Worm (Caenorhabditis elegans) whole organism, L1 larva: ENCODE data around the gene fbxb-81.
A peak's percentile ranks its signal among the peaks of the same experiment; 100 is the strongest.

Experiments used
- C04F5.9 ChIP-seq: sonication (generic microtip); optimal IDR thresholded peaks from 2 replicates; lab custom pipeline; 2016; ENCODE audit warnings: missing genetic modification characterization, missing compliant biosample characterization
- C34B4.2 ChIP-seq: sonication (generic microtip); optimal IDR thresholded peaks from 2 replicates; lab custom pipeline; 2017; ENCODE audit warnings: mild to moderate bottlenecking, missing genetic modification characterization, missing compliant biosample characterization
- F16B12.6 ChIP-seq: fragments of 150-350 bp; optimal IDR thresholded peaks from 2 replicates; lab custom pipeline; 2014; ENCODE audit warnings: missing biosample characterization, missing genetic modification characterization
- alr-1 ChIP-seq: fragments of 200-800 bp; sonication (Bioruptor generic); optimal IDR thresholded peaks from 2 replicates; lab custom pipeline; 2018; ENCODE audit warnings: borderline replicate concordance, mild to moderate bottlenecking, missing genetic modification characterization, missing compliant biosample characterization
- ceh-63 ChIP-seq: fragments of 200-800 bp; sonication (Bioruptor generic); optimal IDR thresholded peaks from 2 replicates; lab custom pipeline; 2018; ENCODE audit warnings: mild to moderate bottlenecking, missing genetic modification characterization, missing compliant biosample characterization
- ceh-8 ChIP-seq: fragments of 200-800 bp; sonication (Bioruptor generic); optimal IDR thresholded peaks from 2 replicates; lab custom pipeline; 2018; ENCODE audit warnings: mild to moderate bottlenecking, missing genetic modification characterization, moderate library complexity, missing compliant biosample characterization
- ceh-82 ChIP-seq, 3 experiments: fragments of 150-350 bp in 1 of 3; sonication (generic microtip) in 2 of 3; optimal IDR thresholded peaks; 2 replicates each; lab custom pipeline; 2014 to 2017; ENCODE audit warnings: missing biosample characterization in 3 of 3, missing genetic modification characterization in 3 of 3
- ces-1 ChIP-seq: fragments of 150-350 bp; optimal IDR thresholded peaks from 2 replicates; lab custom pipeline; 2014; ENCODE audit warnings: missing biosample characterization, missing genetic modification reagents, missing genetic modification characterization
- dpl-1 ChIP-seq, 3 experiments: fragments of 150-350 bp in 2 of 3; sonication (generic microtip) in 1 of 3; optimal IDR thresholded peaks; 2 replicates each; lab custom pipeline; 2014 to 2017; ENCODE audit warnings: missing biosample characterization in 3 of 3, missing genetic modification characterization in 3 of 3, missing genetic modification reagents in 3 of 3
- dsc-1 ChIP-seq: sonication (generic microtip); optimal IDR thresholded peaks from 2 replicates; lab custom pipeline; 2016; ENCODE audit warnings: mild to moderate bottlenecking, missing genetic modification characterization, missing compliant biosample characterization
- efl-1 ChIP-seq, 4 experiments: fragments of 150-350 bp; optimal IDR thresholded peaks in 3 of 4; peaks in 1 of 4; 1 replicate in 1 of 4; 2 replicates in 3 of 4; lab custom pipeline; 2014; ENCODE audit warnings: missing biosample characterization in 2 of 4, missing genetic modification characterization in 2 of 4, missing genetic modification reagents in 2 of 4
- efl-3 ChIP-seq: fragments of 200-800 bp; sonication (Bioruptor generic); optimal IDR thresholded peaks from 2 replicates; lab custom pipeline; 2018; ENCODE audit warnings: mild to moderate bottlenecking, missing genetic modification characterization, missing compliant biosample characterization
- egl-27 ChIP-seq, 2 experiments: fragments of 150-350 bp in 1 of 2; sonication (generic microtip); optimal IDR thresholded peaks; 3 replicates each; lab custom pipeline; 2017 to 2018; ENCODE audit warnings: missing biosample characterization in 2 of 2, missing genetic modification characterization in 2 of 2, missing genetic modification reagents in 2 of 2
- elt-2 ChIP-seq: sonication (generic microtip); optimal IDR thresholded peaks from 2 replicates; lab custom pipeline; 2016; ENCODE audit warnings: missing genetic modification characterization, mild to moderate bottlenecking, inconsistent platforms, missing compliant biosample characterization, missing genetic modification reagents
- elt-3 ChIP-seq, 6 experiments: fragments of 150-350 bp in 1 of 6; sonication (generic microtip); optimal IDR thresholded peaks; 2 replicates each; lab custom pipeline; 2017 to 2018; ENCODE audit warnings: missing biosample characterization in 6 of 6, missing genetic modification characterization in 6 of 6, inconsistent platforms in 1 of 6
- ets-5 ChIP-seq: fragments of 200-800 bp; sonication (Bioruptor generic); IDR thresholded peaks from 2 replicates; pipeline ENCODE4 v1.3.6; 2022; ENCODE audit warnings: missing genetic modification characterization, missing compliant biosample characterization
- fkh-4 ChIP-seq: sonication (generic microtip); optimal IDR thresholded peaks from 2 replicates; lab custom pipeline; 2016; ENCODE audit warnings: missing compliant biosample characterization, missing genetic modification characterization, borderline replicate concordance
- fkh-8 ChIP-seq: sonication (generic microtip); optimal IDR thresholded peaks from 2 replicates; lab custom pipeline; 2016; ENCODE audit warnings: mild to moderate bottlenecking, missing genetic modification characterization, missing compliant biosample characterization
- grh-1 ChIP-seq: fragments of 200-800 bp; sonication (Bioruptor generic); IDR thresholded peaks from 2 replicates; pipeline ENCODE4 v1.3.6; 2022; ENCODE audit warnings: missing genetic modification reagents, missing genetic modification characterization, missing compliant biosample characterization
- hlh-4 ChIP-seq: sonication (generic microtip); optimal IDR thresholded peaks from 2 replicates; lab custom pipeline; 2016; ENCODE audit warnings: mild to moderate bottlenecking, missing genetic modification characterization, missing compliant biosample characterization
- irx-1 ChIP-seq: sonication (generic microtip); optimal IDR thresholded peaks from 2 replicates; lab custom pipeline; 2016; ENCODE audit warnings: missing genetic modification characterization, missing compliant biosample characterization
- isw-1 ChIP-seq: fragments of 200-800 bp; sonication (Bioruptor generic); IDR thresholded peaks from 2 replicates; pipeline ENCODE4 v1.3.6; 2022; ENCODE audit warnings: missing genetic modification characterization, missing compliant biosample characterization
- lin-13 ChIP-seq: fragments of 150-350 bp; optimal IDR thresholded peaks from 2 replicates; lab custom pipeline; 2014; ENCODE audit warnings: missing biosample characterization, missing genetic modification reagents, missing genetic modification characterization
- lin-14 ChIP-seq: fragments of 200-800 bp; sonication (Bioruptor generic); optimal IDR thresholded peaks from 2 replicates; lab custom pipeline; 2018; ENCODE audit warnings: mild to moderate bottlenecking, missing genetic modification characterization, moderate library complexity, missing compliant biosample characterization
- lin-39 ChIP-seq: fragments of 150-350 bp; optimal IDR thresholded peaks from 2 replicates; lab custom pipeline; 2014; ENCODE audit warnings: missing biosample characterization, missing genetic modification reagents, missing genetic modification characterization
- lsy-2 ChIP-seq, 2 experiments: fragments of 150-350 bp; optimal IDR thresholded peaks; 2 replicates each; lab custom pipeline; 2014; ENCODE audit warnings: missing biosample characterization in 2 of 2, missing genetic modification characterization in 2 of 2
- mab-9 ChIP-seq: fragments of 200-800 bp; sonication (Bioruptor generic); IDR thresholded peaks from 2 replicates; pipeline ENCODE4 v1.3.6; 2022; ENCODE audit warnings: missing genetic modification reagents, missing genetic modification characterization, missing compliant biosample characterization
- nhr-11 ChIP-seq: fragments of 150-350 bp; optimal IDR thresholded peaks from 2 replicates; lab custom pipeline; 2014; ENCODE audit warnings: missing biosample characterization, missing genetic modification characterization
- nhr-12 ChIP-seq: sonication (generic microtip); optimal IDR thresholded peaks from 2 replicates; lab custom pipeline; 2017; ENCODE audit warnings: missing biosample characterization, missing genetic modification characterization
- nhr-19 ChIP-seq: fragments of 200-800 bp; sonication (Bioruptor generic); conservative IDR thresholded peaks from 2 replicates; pipeline ENCODE4 v1.3.6; 2022; ENCODE audit warnings: missing genetic modification characterization, missing compliant biosample characterization
- nhr-20 ChIP-seq: sonication (generic microtip); optimal IDR thresholded peaks from 2 replicates; lab custom pipeline; 2016; ENCODE audit warnings: mild to moderate bottlenecking, missing genetic modification characterization, missing compliant biosample characterization
- nhr-237 ChIP-seq: fragments of 150-350 bp; optimal IDR thresholded peaks from 2 replicates; lab custom pipeline; 2014; ENCODE audit warnings: missing biosample characterization, missing genetic modification characterization
- nhr-28 ChIP-seq: fragments of 150-350 bp; optimal IDR thresholded peaks from 2 replicates; lab custom pipeline; 2014; ENCODE audit warnings: missing biosample characterization, missing genetic modification characterization
- nhr-47 ChIP-seq: sonication (generic microtip); optimal IDR thresholded peaks from 2 replicates; lab custom pipeline; 2016; ENCODE audit warnings: mild to moderate bottlenecking, missing genetic modification characterization, moderate library complexity, missing compliant biosample characterization
- nhr-71 ChIP-seq: sonication (generic microtip); optimal IDR thresholded peaks from 2 replicates; lab custom pipeline; 2016; ENCODE audit warnings: mild to moderate bottlenecking, missing genetic modification characterization, moderate library complexity, missing compliant biosample characterization
- nhr-76 ChIP-seq: sonication (generic microtip); optimal IDR thresholded peaks from 2 replicates; lab custom pipeline; 2017; ENCODE audit warnings: missing biosample characterization, missing genetic modification characterization
- nhr-77 ChIP-seq: fragments of 150-350 bp; optimal IDR thresholded peaks from 2 replicates; lab custom pipeline; 2014; ENCODE audit warnings: missing biosample characterization, missing genetic modification characterization
- nhr-84 ChIP-seq: sonication (generic microtip); optimal IDR thresholded peaks from 2 replicates; lab custom pipeline; 2017; ENCODE audit warnings: missing biosample characterization, missing genetic modification characterization
- pax-3 ChIP-seq: fragments of 200-800 bp; sonication (Bioruptor generic); optimal IDR thresholded peaks from 2 replicates; lab custom pipeline; 2018; ENCODE audit warnings: mild to moderate bottlenecking, missing genetic modification characterization, moderate library complexity, missing compliant biosample characterization
- pqm-1 ChIP-seq: sonication (generic microtip); optimal IDR thresholded peaks from 3 replicates; lab custom pipeline; 2017; ENCODE audit warnings: missing biosample characterization, missing genetic modification characterization
- rnt-1 ChIP-seq: sonication (generic microtip); optimal IDR thresholded peaks from 2 replicates; lab custom pipeline; 2016; ENCODE audit warnings: mild to moderate bottlenecking, missing genetic modification characterization, moderate library complexity, missing compliant biosample characterization
- skn-1 ChIP-seq: fragments of 150-350 bp; optimal IDR thresholded peaks from 2 replicates; lab custom pipeline; 2014; ENCODE audit warnings: missing biosample characterization, missing genetic modification characterization
- snpc-4 ChIP-seq: fragments of 150-350 bp; optimal IDR thresholded peaks from 2 replicates; lab custom pipeline; 2014; ENCODE audit warnings: missing biosample characterization, missing genetic modification characterization
- snu-23 ChIP-seq: sonication (generic microtip); optimal IDR thresholded peaks from 2 replicates; lab custom pipeline; 2016; ENCODE audit warnings: missing genetic modification characterization, missing compliant biosample characterization
- sox-4 ChIP-seq: sonication (generic microtip); optimal IDR thresholded peaks from 2 replicates; lab custom pipeline; 2016; ENCODE audit warnings: missing genetic modification characterization, missing compliant biosample characterization
- sptf-1 ChIP-seq: fragments of 150-350 bp; optimal IDR thresholded peaks from 2 replicates; lab custom pipeline; 2014; ENCODE audit warnings: missing biosample characterization, missing genetic modification characterization
- sup-37 ChIP-seq: fragments of 200-800 bp; sonication (Bioruptor generic); optimal IDR thresholded peaks from 2 replicates; lab custom pipeline; 2018; ENCODE audit warnings: mild to moderate bottlenecking, missing genetic modification characterization, missing compliant biosample characterization
- swsn-7 ChIP-seq: sonication (generic microtip); optimal IDR thresholded peaks from 2 replicates; lab custom pipeline; 2016; ENCODE audit warnings: missing genetic modification characterization, missing compliant biosample characterization
- unc-130 ChIP-seq: fragments of 150-350 bp; optimal IDR thresholded peaks from 2 replicates; lab custom pipeline; 2017; ENCODE audit warnings: missing biosample characterization, missing genetic modification characterization, inconsistent platforms
- unc-62 ChIP-seq: fragments of 150-350 bp; optimal IDR thresholded peaks from 2 replicates; lab custom pipeline; 2014; ENCODE audit warnings: missing biosample characterization, missing genetic modification reagents, missing genetic modification characterization
- unc-98 ChIP-seq: fragments of 200-800 bp; sonication (Bioruptor generic); IDR thresholded peaks from 2 replicates; pipeline ENCODE4 v1.3.6; 2022; ENCODE audit warnings: missing genetic modification characterization, missing compliant biosample characterization
- xbp-1 ChIP-seq: sonication (generic microtip); optimal IDR thresholded peaks from 2 replicates; lab custom pipeline; 2016; ENCODE audit warnings: missing genetic modification characterization, missing compliant biosample characterization
- zag-1 ChIP-seq: fragments of 150-350 bp; optimal IDR thresholded peaks from 2 replicates; lab custom pipeline; 2014; ENCODE audit warnings: missing biosample characterization, missing genetic modification characterization

Gene fbxb-81

DNA sequence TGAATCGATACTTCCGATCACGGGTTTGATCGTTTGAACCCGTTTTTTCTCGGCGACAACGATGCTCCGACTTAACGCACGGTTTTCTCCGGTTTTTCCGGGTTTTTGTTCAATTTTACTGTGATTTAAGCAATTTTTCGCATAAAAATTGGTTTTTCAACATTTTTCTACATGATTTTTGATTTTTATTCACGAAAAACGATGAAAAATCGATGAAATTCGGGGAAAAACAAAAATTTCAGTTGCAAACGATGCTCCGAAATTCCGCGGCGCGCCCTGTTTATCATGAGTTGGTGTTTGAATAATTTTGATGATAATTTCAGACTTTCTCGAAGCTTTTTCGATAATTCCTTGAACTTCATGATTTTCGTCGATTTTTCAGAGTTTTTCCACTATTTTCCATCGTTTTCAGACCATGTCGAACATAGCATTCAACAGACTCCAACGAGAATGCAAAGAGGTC lies 47.4 kb upstream of the fbxb-81 start, which contains the start of gene ubc-20 (continued):
- no peak for TF ChIP-seq pqm-1 (tag; lab: Kevin White, UChicago)
- TF ChIP-seq irx-1 (tag; lab: Kevin White, UChicago): peak; percentile 38
- TF ChIP-seq efl-1 (optimal IDR thresholded peaks at IDR 0.05; lab: Kevin White, UChicago): peak; percentile 12 to 39
- TF ChIP-seq efl-1 (GFP tag; optimal IDR thresholded peaks at IDR 0.05 in 1 of 2; lab: Kevin White, UChicago): peak; percentile 20 to 34
- no peak for TF ChIP-seq nhr-28 (tag; lab: Kevin White, UChicago)
- TF ChIP-seq nhr-12 (tag; lab: Kevin White, UChicago): no peak
- no peak for TF ChIP-seq mab-9 (GFP tag; lab: Robert Waterston, UW)
- no peak for TF ChIP-seq C34B4.2 (tag; lab: Kevin White, UChicago)
- no peak for TF ChIP-seq C04F5.9
- peak; percentile 39 for TF ChIP-seq nhr-47 (tag; lab: Kevin White, UChicago)
- no peak for TF ChIP-seq ceh-8 (GFP tag; lab: Kevin White, UChicago)
- TF ChIP-seq sup-37 (GFP tag; lab: Kevin White, UChicago): no peak
- TF ChIP-seq grh-1 (GFP tag; lab: Robert Waterston, UW): no peak
- no peak for TF ChIP-seq elt-2 (tag; lab: Kevin White, UChicago)
- no peak for TF ChIP-seq unc-98 (GFP tag; lab: Robert Waterston, UW)
- TF ChIP-seq dpl-1 (GFP tag; optimal IDR thresholded peaks at IDR 0.05; lab: Kevin White, UChicago): peak in 2 of 3 experiments; percentile 24 to 50
- no peak for TF ChIP-seq ets-5 (GFP tag; lab: Robert Waterston, UW)
- TF ChIP-seq nhr-84: no peak
- no peak for TF ChIP-seq snpc-4
- TF ChIP-seq lin-13 (GFP tag; lab: Kevin White, UChicago): no peak
- TF ChIP-seq unc-62 (GFP tag; lab: Kevin White, UChicago): no peak
- no peak for TF ChIP-seq nhr-77 (tag; lab: Kevin White, UChicago)
- no peak for TF ChIP-seq isw-1 (GFP tag; lab: Robert Waterston, UW)
- TF ChIP-seq fkh-4 (tag; lab: Kevin White, UChicago): no peak
- no peak for TF ChIP-seq zag-1 (tag; lab: Kevin White, UChicago)
- peak; percentile 74 for TF ChIP-seq skn-1 (tag; lab: Kevin White, UChicago)
- peak; percentile 48 for TF ChIP-seq snu-23 (GFP tag; lab: Kevin White, UChicago)
- TF ChIP-seq nhr-19 (GFP tag; lab: Robert Waterston, UW): no peak
- TF ChIP-seq ceh-82 (tag; optimal IDR thresholded peaks at IDR 0.05; lab: Kevin White, UChicago): no peak
- TF ChIP-seq hlh-4 (tag; lab: Kevin White, UChicago): no peak
- peak; percentile 3 for TF ChIP-seq swsn-7 (tag; lab: Kevin White, UChicago)
- no peak for TF ChIP-seq elt-3 (tag; optimal IDR thresholded peaks at IDR 0.05; lab: Kevin White, UChicago)
- no peak for TF ChIP-seq egl-27 (tag; optimal IDR thresholded peaks at IDR 0.05; lab: Kevin White, UChicago)
- no peak for TF ChIP-seq ceh-63
- no peak for TF ChIP-seq sptf-1 (tag; lab: Kevin White, UChicago)
- TF ChIP-seq lin-39 (tag; lab: Kevin White, UChicago): no peak
- TF ChIP-seq nhr-20: no peak
- TF ChIP-seq alr-1 (tag; lab: Kevin White, UChicago): no peak
- no peak for TF ChIP-seq efl-3
- TF ChIP-seq F16B12.6 (tag; lab: Kevin White, UChicago): no peak
- TF ChIP-seq lsy-2 (tag; optimal IDR thresholded peaks at IDR 0.05; lab: Kevin White, UChicago): peak; percentile 21 to 57
- no peak for TF ChIP-seq ces-1 (GFP tag; lab: Kevin White, UChicago)
- no peak for TF ChIP-seq pax-3 (tag; lab: Kevin White, UChicago)
- no peak for TF ChIP-seq nhr-76 (tag; lab: Kevin White, UChicago)
- no peak for TF ChIP-seq nhr-237 (tag; lab: Kevin White, UChicago)
- no peak for TF ChIP-seq lin-14 (GFP tag; lab: Kevin White, UChicago)
- no peak for TF ChIP-seq unc-130 (tag; lab: Kevin White, UChicago)
- no peak for TF ChIP-seq nhr-11
- TF ChIP-seq rnt-1 (tag; lab: Kevin White, UChicago): no peak
- no peak for TF ChIP-seq dsc-1 (tag; lab: Kevin White, UChicago)
- TF ChIP-seq xbp-1 (tag; lab: Kevin White, UChicago): peak; percentile 7
- TF ChIP-seq fkh-8 (tag; lab: Kevin White, UChicago): no peak
- peak; percentile 38 for TF ChIP-seq nhr-71 (tag; lab: Kevin White, UChicago)
- TF ChIP-seq sox-4: no peak
